Worm (Caenorhabditis elegans) whole organism, L4 larva: ENCODE measurements around the gene C53B4.3.

Source experiments
- T26A8.4 ChIP-seq: fragments of 200-800 bp; sonication (Bioruptor generic); IDR thresholded peaks from 2 replicates; pipeline ENCODE4 v1.3.6; 2022; ENCODE audit warnings: missing genetic modification characterization, missing compliant biosample characterization
- duxl-1 ChIP-seq: sonication (generic microtip); optimal IDR thresholded peaks from 2 replicates; lab custom pipeline; 2016; ENCODE audit warnings: mild to moderate bottlenecking, missing genetic modification characterization, moderate library complexity, missing compliant biosample characterization; ENCODE audit not compliant: poor library complexity
- mes-2 ChIP-seq: sonication (generic microtip); optimal IDR thresholded peaks from 2 replicates; lab custom pipeline; 2016; ENCODE audit warnings: missing genotype, mild to moderate bottlenecking, missing genetic modification characterization, missing compliant biosample characterization; ENCODE audit not compliant: poor library complexity, severe bottlenecking

DNA sequence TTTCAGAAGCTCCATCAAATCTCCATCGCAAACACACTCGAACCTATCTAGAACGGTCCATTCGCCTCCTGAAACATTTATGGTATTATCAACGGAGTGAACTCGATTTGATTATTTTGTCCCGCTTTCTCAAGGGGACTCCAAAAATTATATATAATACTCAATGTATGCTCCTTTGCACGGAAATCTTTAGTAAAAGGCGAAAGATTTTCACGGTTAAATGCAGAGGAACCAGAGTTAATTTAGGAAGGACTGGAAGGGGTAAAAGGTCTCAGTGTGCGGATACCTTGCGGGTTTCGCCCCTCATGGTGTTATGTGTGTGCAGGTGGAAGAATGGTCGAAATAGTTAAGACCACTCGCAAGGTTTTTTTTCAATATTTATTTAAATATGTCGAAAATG, 27.7 kb upstream of the C53B4.3 start:
- no peak for TF ChIP-seq T26A8.4 (GFP tag; lab: Robert Waterston, UW)
- TF ChIP-seq duxl-1 (tag; lab: Kevin White, UChicago) = no peak
- TF ChIP-seq mes-2 (tag; lab: Kevin White, UChicago) = no peak
